Worm (Caenorhabditis elegans) whole organism, L1 larva: Measurements from ENCODE around the gene sdc-3.

Source experiments
- C04F5.9 ChIP-seq: sonication (generic microtip); optimal IDR thresholded peaks from 2 replicates; lab custom pipeline; 2016; ENCODE audit warnings: missing genetic modification characterization, missing compliant biosample characterization
- F16B12.6 ChIP-seq: fragments of 150-350 bp; optimal IDR thresholded peaks from 2 replicates; lab custom pipeline; 2014; ENCODE audit warnings: missing biosample characterization, missing genetic modification characterization
- Y116A8C.19 ChIP-seq: sonication (generic microtip); optimal IDR thresholded peaks from 2 replicates; lab custom pipeline; 2016; ENCODE audit warnings: missing compliant biosample characterization, missing genetic modification characterization, borderline replicate concordance
- aha-1 ChIP-seq: fragments of 150-350 bp; optimal IDR thresholded peaks from 2 replicates; lab custom pipeline; 2014; ENCODE audit warnings: missing biosample characterization, missing genetic modification characterization
- alr-1 ChIP-seq: fragments of 200-800 bp; sonication (Bioruptor generic); optimal IDR thresholded peaks from 2 replicates; lab custom pipeline; 2018; ENCODE audit warnings: borderline replicate concordance, mild to moderate bottlenecking, missing genetic modification characterization, missing compliant biosample characterization
- ama-1 ChIP-seq: fragments of 150-350 bp; optimal IDR thresholded peaks from 2 replicates; lab custom pipeline; 2014
- blmp-1 ChIP-seq: fragments of 150-350 bp; optimal IDR thresholded peaks from 2 replicates; lab custom pipeline; 2014; ENCODE audit warnings: missing biosample characterization, missing genetic modification characterization
- ceh-82 ChIP-seq, 3 experiments: fragments of 150-350 bp in 1 of 3; sonication (generic microtip) in 2 of 3; optimal IDR thresholded peaks; 2 replicates each; lab custom pipeline; 2014 to 2017; ENCODE audit warnings: missing biosample characterization in 3 of 3, missing genetic modification characterization in 3 of 3
- ceh-88 ChIP-seq: fragments of 200-800 bp; sonication (Bioruptor generic); IDR thresholded peaks from 2 replicates; pipeline ENCODE4 v1.3.6; 2022; ENCODE audit warnings: missing genetic modification characterization, missing compliant biosample characterization
- dsc-1 ChIP-seq: sonication (generic microtip); optimal IDR thresholded peaks from 2 replicates; lab custom pipeline; 2016; ENCODE audit warnings: mild to moderate bottlenecking, missing genetic modification characterization, missing compliant biosample characterization
- efl-3 ChIP-seq: fragments of 200-800 bp; sonication (Bioruptor generic); optimal IDR thresholded peaks from 2 replicates; lab custom pipeline; 2018; ENCODE audit warnings: mild to moderate bottlenecking, missing genetic modification characterization, missing compliant biosample characterization
- egl-27 ChIP-seq, 2 experiments: fragments of 150-350 bp in 1 of 2; sonication (generic microtip); optimal IDR thresholded peaks; 3 replicates each; lab custom pipeline; 2017 to 2018; ENCODE audit warnings: missing biosample characterization in 2 of 2, missing genetic modification characterization in 2 of 2, missing genetic modification reagents in 2 of 2
- elt-2 ChIP-seq: sonication (generic microtip); optimal IDR thresholded peaks from 2 replicates; lab custom pipeline; 2016; ENCODE audit warnings: missing genetic modification characterization, mild to moderate bottlenecking, inconsistent platforms, missing compliant biosample characterization, missing genetic modification reagents
- fkh-4 ChIP-seq: sonication (generic microtip); optimal IDR thresholded peaks from 2 replicates; lab custom pipeline; 2016; ENCODE audit warnings: missing compliant biosample characterization, missing genetic modification characterization, borderline replicate concordance
- fkh-8 ChIP-seq: sonication (generic microtip); optimal IDR thresholded peaks from 2 replicates; lab custom pipeline; 2016; ENCODE audit warnings: mild to moderate bottlenecking, missing genetic modification characterization, missing compliant biosample characterization
- fos-1 ChIP-seq: fragments of 150-350 bp; optimal IDR thresholded peaks from 2 replicates; lab custom pipeline; 2014; ENCODE audit warnings: missing biosample characterization, missing genetic modification characterization
- grh-1 ChIP-seq: fragments of 200-800 bp; sonication (Bioruptor generic); IDR thresholded peaks from 2 replicates; pipeline ENCODE4 v1.3.6; 2022; ENCODE audit warnings: missing genetic modification reagents, missing genetic modification characterization, missing compliant biosample characterization
- irx-1 ChIP-seq: sonication (generic microtip); optimal IDR thresholded peaks from 2 replicates; lab custom pipeline; 2016; ENCODE audit warnings: missing genetic modification characterization, missing compliant biosample characterization
- jun-1 ChIP-seq: fragments of 150-350 bp; optimal IDR thresholded peaks from 2 replicates; lab custom pipeline; 2014; ENCODE audit warnings: missing biosample characterization, missing genetic modification reagents, missing genetic modification characterization
- lin-13 ChIP-seq: fragments of 150-350 bp; optimal IDR thresholded peaks from 2 replicates; lab custom pipeline; 2014; ENCODE audit warnings: missing biosample characterization, missing genetic modification reagents, missing genetic modification characterization
- lin-14 ChIP-seq: fragments of 200-800 bp; sonication (Bioruptor generic); optimal IDR thresholded peaks from 2 replicates; lab custom pipeline; 2018; ENCODE audit warnings: mild to moderate bottlenecking, missing genetic modification characterization, moderate library complexity, missing compliant biosample characterization
- lin-39 ChIP-seq: fragments of 150-350 bp; optimal IDR thresholded peaks from 2 replicates; lab custom pipeline; 2014; ENCODE audit warnings: missing biosample characterization, missing genetic modification reagents, missing genetic modification characterization
- lir-3 ChIP-seq: sonication (generic microtip); optimal IDR thresholded peaks from 2 replicates; lab custom pipeline; 2016; ENCODE audit warnings: mild to moderate bottlenecking, missing genetic modification characterization, moderate library complexity, missing compliant biosample characterization; ENCODE audit not compliant: poor library complexity
- lsy-2 ChIP-seq, 2 experiments: fragments of 150-350 bp; optimal IDR thresholded peaks; 2 replicates each; lab custom pipeline; 2014; ENCODE audit warnings: missing biosample characterization in 2 of 2, missing genetic modification characterization in 2 of 2
- mef-2 ChIP-seq: fragments of 150-350 bp; optimal IDR thresholded peaks from 2 replicates; lab custom pipeline; 2014; ENCODE audit warnings: missing biosample characterization, missing genetic modification characterization
- nhr-19 ChIP-seq: fragments of 200-800 bp; sonication (Bioruptor generic); conservative IDR thresholded peaks from 2 replicates; pipeline ENCODE4 v1.3.6; 2022; ENCODE audit warnings: missing genetic modification characterization, missing compliant biosample characterization
- nhr-20 ChIP-seq: sonication (generic microtip); optimal IDR thresholded peaks from 2 replicates; lab custom pipeline; 2016; ENCODE audit warnings: mild to moderate bottlenecking, missing genetic modification characterization, missing compliant biosample characterization
- nhr-237 ChIP-seq: fragments of 150-350 bp; optimal IDR thresholded peaks from 2 replicates; lab custom pipeline; 2014; ENCODE audit warnings: missing biosample characterization, missing genetic modification characterization
- nhr-28 ChIP-seq: fragments of 150-350 bp; optimal IDR thresholded peaks from 2 replicates; lab custom pipeline; 2014; ENCODE audit warnings: missing biosample characterization, missing genetic modification characterization
- nhr-71 ChIP-seq: sonication (generic microtip); optimal IDR thresholded peaks from 2 replicates; lab custom pipeline; 2016; ENCODE audit warnings: mild to moderate bottlenecking, missing genetic modification characterization, moderate library complexity, missing compliant biosample characterization
- nhr-77 ChIP-seq: fragments of 150-350 bp; optimal IDR thresholded peaks from 2 replicates; lab custom pipeline; 2014; ENCODE audit warnings: missing biosample characterization, missing genetic modification characterization
- nhr-84 ChIP-seq: sonication (generic microtip); optimal IDR thresholded peaks from 2 replicates; lab custom pipeline; 2017; ENCODE audit warnings: missing biosample characterization, missing genetic modification characterization
- pax-3 ChIP-seq: fragments of 200-800 bp; sonication (Bioruptor generic); optimal IDR thresholded peaks from 2 replicates; lab custom pipeline; 2018; ENCODE audit warnings: mild to moderate bottlenecking, missing genetic modification characterization, moderate library complexity, missing compliant biosample characterization
- pqm-1 ChIP-seq: sonication (generic microtip); optimal IDR thresholded peaks from 3 replicates; lab custom pipeline; 2017; ENCODE audit warnings: missing biosample characterization, missing genetic modification characterization
- rnt-1 ChIP-seq: sonication (generic microtip); optimal IDR thresholded peaks from 2 replicates; lab custom pipeline; 2016; ENCODE audit warnings: mild to moderate bottlenecking, missing genetic modification characterization, moderate library complexity, missing compliant biosample characterization
- skn-1 ChIP-seq: fragments of 150-350 bp; optimal IDR thresholded peaks from 2 replicates; lab custom pipeline; 2014; ENCODE audit warnings: missing biosample characterization, missing genetic modification characterization
- snpc-4 ChIP-seq: fragments of 150-350 bp; optimal IDR thresholded peaks from 2 replicates; lab custom pipeline; 2014; ENCODE audit warnings: missing biosample characterization, missing genetic modification characterization
- swsn-7 ChIP-seq: sonication (generic microtip); optimal IDR thresholded peaks from 2 replicates; lab custom pipeline; 2016; ENCODE audit warnings: missing genetic modification characterization, missing compliant biosample characterization
- tbx-2 ChIP-seq: sonication (generic microtip); optimal IDR thresholded peaks from 2 replicates; lab custom pipeline; 2016; ENCODE audit warnings: missing genetic modification characterization, missing compliant biosample characterization
- tlp-1 ChIP-seq: fragments of 150-350 bp; optimal IDR thresholded peaks from 2 replicates; lab custom pipeline; 2014; ENCODE audit warnings: missing biosample characterization, missing genetic modification characterization
- unc-30 ChIP-seq: sonication (generic microtip); optimal IDR thresholded peaks from 2 replicates; lab custom pipeline; 2017; ENCODE audit warnings: missing biosample characterization, missing genetic modification characterization
- unc-62 ChIP-seq: fragments of 150-350 bp; optimal IDR thresholded peaks from 2 replicates; lab custom pipeline; 2014; ENCODE audit warnings: missing biosample characterization, missing genetic modification reagents, missing genetic modification characterization
- unc-86 ChIP-seq: sonication (generic microtip); optimal IDR thresholded peaks from 2 replicates; lab custom pipeline; 2016; ENCODE audit warnings: missing genetic modification characterization, missing compliant biosample characterization
- vab-15 ChIP-seq: sonication (generic microtip); optimal IDR thresholded peaks from 2 replicates; lab custom pipeline; 2017; ENCODE audit warnings: missing genotype, mild to moderate bottlenecking, missing genetic modification characterization, missing compliant biosample characterization
- xbp-1 ChIP-seq: sonication (generic microtip); optimal IDR thresholded peaks from 2 replicates; lab custom pipeline; 2016; ENCODE audit warnings: missing genetic modification characterization, missing compliant biosample characterization
- zag-1 ChIP-seq: fragments of 150-350 bp; optimal IDR thresholded peaks from 2 replicates; lab custom pipeline; 2014; ENCODE audit warnings: missing biosample characterization, missing genetic modification characterization
- zip-4 ChIP-seq: fragments of 200-800 bp; sonication (Bioruptor generic); optimal IDR thresholded peaks from 2 replicates; lab custom pipeline; 2018; ENCODE audit warnings: mild to moderate bottlenecking, missing genetic modification characterization, moderate library complexity, missing compliant biosample characterization
- ztf-11 ChIP-seq, 2 experiments: sonication (generic microtip); optimal IDR thresholded peaks; 2 replicates each; lab custom pipeline; 2016 to 2017; ENCODE audit warnings: missing genetic modification characterization in 2 of 2, missing biosample characterization in 1 of 2, missing compliant biosample characterization in 1 of 2
- ztf-4 ChIP-seq: fragments of 150-350 bp; optimal IDR thresholded peaks from 2 replicates; lab custom pipeline; 2014; ENCODE audit warnings: missing biosample characterization, missing genetic modification characterization

The sdc-3 gene

ce11 chrV:15071015-15071810 lies 23.2 kb upstream of the sdc-3 start, which contains the start of gene unc-76 (continued):
- peak; percentile 81 for TF ChIP-seq lir-3 (tag; lab: Kevin White, UChicago)
- peak; percentile 81 for TF ChIP-seq nhr-19 (GFP tag; lab: Robert Waterston, UW)
- no peak for TF ChIP-seq tlp-1 (tag; lab: Kevin White, UChicago)
- TF ChIP-seq pqm-1 (tag; lab: Kevin White, UChicago), result no peak
- peak; percentile 7 for TF ChIP-seq aha-1 (tag; lab: Kevin White, UChicago)
- no peak for TF ChIP-seq C04F5.9
- peak; percentile 12 for TF ChIP-seq F16B12.6
- peak; percentile 63 for TF ChIP-seq lin-39
- TF ChIP-seq lin-14 (GFP tag; lab: Kevin White, UChicago), result peak; percentile 99
- peak; percentile 94 for TF ChIP-seq nhr-71 (tag; lab: Kevin White, UChicago)
- TF ChIP-seq snpc-4 (tag; lab: Kevin White, UChicago), result peak; percentile 40
- TF ChIP-seq irx-1, result peak; percentile 80
- TF ChIP-seq zip-4 (GFP tag; lab: Kevin White, UChicago), result no peak
- no peak; the same call in 1 of the 2 replicates for TF ChIP-seq ceh-88 (GFP tag; lab: Robert Waterston, UW)
- TF ChIP-seq unc-62 (GFP tag; lab: Kevin White, UChicago), result no peak
- peak; percentile 95 for TF ChIP-seq rnt-1 (tag; lab: Kevin White, UChicago)
- peak; percentile 88 for TF ChIP-seq pax-3 (tag; lab: Kevin White, UChicago)
- TF ChIP-seq alr-1 (tag; lab: Kevin White, UChicago), result no peak
- peak; percentile 91 for TF ChIP-seq zag-1 (tag; lab: Kevin White, UChicago)
- TF ChIP-seq ztf-11 (tag; optimal IDR thresholded peaks at IDR 0.05; lab: Kevin White, UChicago), result peak in 1 of 2 experiments; percentile 58
- no peak for TF ChIP-seq nhr-28 (tag; lab: Kevin White, UChicago)
- TF ChIP-seq blmp-1, result peak; percentile 36
- peak; percentile 62 for TF ChIP-seq lin-13 (GFP tag; lab: Kevin White, UChicago)
- TF ChIP-seq egl-27 (tag; optimal IDR thresholded peaks at IDR 0.05; lab: Kevin White, UChicago), result peak; percentile 58 to 76
- peak; percentile 77 for TF ChIP-seq nhr-237 (tag; lab: Kevin White, UChicago)
- no peak for TF ChIP-seq grh-1 (GFP tag; lab: Robert Waterston, UW)
- TF ChIP-seq fkh-8 (tag; lab: Kevin White, UChicago), result peak; percentile 95
- peak; percentile 81 for TF ChIP-seq nhr-20
- TF ChIP-seq skn-1 (tag; lab: Kevin White, UChicago), result peak; percentile 20
- no peak for TF ChIP-seq nhr-84
- TF ChIP-seq lsy-2 (tag; optimal IDR thresholded peaks at IDR 0.05; lab: Kevin White, UChicago), result peak; percentile 76 to 87
- no peak for TF ChIP-seq unc-30 (tag; lab: Kevin White, UChicago)
- TF ChIP-seq xbp-1 (tag; lab: Kevin White, UChicago), result peak; percentile 80
- peak; percentile 55 for TF ChIP-seq mef-2
- peak; percentile 90 for TF ChIP-seq swsn-7
- peak; percentile 40 for TF ChIP-seq fkh-4 (tag; lab: Kevin White, UChicago)
- TF ChIP-seq jun-1 (tag; lab: Kevin White, UChicago), result peak; percentile 81
- TF ChIP-seq ama-1 (lab: Kevin White, UChicago), result no peak
- TF ChIP-seq vab-15 (tag; lab: Kevin White, UChicago), result no peak
- TF ChIP-seq ztf-4 (tag; lab: Kevin White, UChicago), result peak; percentile 53
- TF ChIP-seq Y116A8C.19 (tag; lab: Kevin White, UChicago), result no peak
- TF ChIP-seq nhr-77 (tag; lab: Kevin White, UChicago), result peak; percentile 71
- TF ChIP-seq unc-86, result peak; percentile 92
- no peak for TF ChIP-seq efl-3 (GFP tag; lab: Kevin White, UChicago)
- TF ChIP-seq dsc-1 (tag; lab: Kevin White, UChicago), result peak; percentile 89
- peak; percentile 91 for TF ChIP-seq tbx-2 (tag; lab: Kevin White, UChicago)
- peak; percentile 49 to 84 (median 70) for TF ChIP-seq ceh-82 (tag; optimal IDR thresholded peaks at IDR 0.05; lab: Kevin White, UChicago)
- peak; percentile 77 for TF ChIP-seq fos-1 (tag; lab: Kevin White, UChicago)
- no peak for TF ChIP-seq elt-2 (tag; lab: Kevin White, UChicago)
